Fruit fly (Drosophila melanogaster) whole organism, prepupa: ENCODE data around the gene CG44005.
A peak's percentile ranks its signal among the peaks of the same experiment; 100 is the strongest.

Experiments used
- Blimp-1 ChIP-seq: fragments of 200-800 bp; sonication (Bioruptor generic); optimal IDR thresholded peaks from 3 replicates; lab custom pipeline; 2017; ENCODE audit warnings: missing biosample characterization, missing genetic modification characterization, mild to moderate bottlenecking, moderate library complexity, missing genetic modification reagents
- CG10631 ChIP-seq: fragments of 200-800 bp; sonication (Bioruptor generic); optimal IDR thresholded peaks from 2 replicates; lab custom pipeline; 2016; ENCODE audit warnings: missing biosample characterization, missing genetic modification characterization
- CG11294 ChIP-seq: fragments of 200-800 bp; sonication (Bioruptor generic); IDR thresholded peaks from 2 replicates; pipeline ENCODE4 v1.3.6; 2022; ENCODE audit warnings: missing biosample characterization, missing genetic modification characterization
- CG11762 ChIP-seq: fragments of 200-800 bp; sonication (Bioruptor generic); optimal IDR thresholded peaks from 3 replicates; lab custom pipeline; 2016; ENCODE audit warnings: missing biosample characterization, missing genetic modification characterization; ENCODE audit not compliant: insufficient read depth
- CG1621 ChIP-seq: fragments of 200-800 bp; sonication (Bioruptor generic); optimal IDR thresholded peaks from 3 replicates; lab custom pipeline; 2018; ENCODE audit warnings: missing biosample characterization, mild to moderate bottlenecking, missing genetic modification characterization
- CG16779 ChIP-seq: fragments of 200-800 bp; sonication (Bioruptor generic); optimal IDR thresholded peaks from 3 replicates; lab custom pipeline; 2017; ENCODE audit warnings: missing biosample characterization, mild to moderate bottlenecking, missing genetic modification characterization
- CG3032 ChIP-seq: fragments of 200-800 bp; optimal IDR thresholded peaks from 2 replicates; lab custom pipeline; 2019; ENCODE audit warnings: missing biosample characterization, mild to moderate bottlenecking, missing genetic modification characterization, moderate library complexity
- CG31627 ChIP-seq: fragments of 200-800 bp; sonication (Bioruptor generic); optimal IDR thresholded peaks from 3 replicates; lab custom pipeline; 2016; ENCODE audit warnings: missing biosample characterization, missing genetic modification characterization
- CG32006 ChIP-seq: fragments of 200-800 bp; sonication (Bioruptor generic); optimal IDR thresholded peaks from 3 replicates; lab custom pipeline; 2017; ENCODE audit warnings: missing biosample characterization, mild to moderate bottlenecking, missing genetic modification characterization
- CG4318 ChIP-seq: fragments of 200-800 bp; sonication (Bioruptor generic); optimal IDR thresholded peaks from 3 replicates; lab custom pipeline; 2017; ENCODE audit warnings: missing biosample characterization, mild to moderate bottlenecking, missing genetic modification characterization
- CG6163 ChIP-seq: fragments of 200-800 bp; sonication (Bioruptor generic); IDR thresholded peaks from 3 replicates; pipeline ENCODE4 v1.3.6; 2022; ENCODE audit warnings: missing biosample characterization, missing genetic modification characterization
- CG6276 ChIP-seq: fragments of 200-800 bp; sonication (Bioruptor generic); optimal IDR thresholded peaks from 2 replicates; lab custom pipeline; 2017; ENCODE audit warnings: missing biosample characterization, mild to moderate bottlenecking, missing genetic modification characterization
- CG6792 ChIP-seq: fragments of 200-800 bp; sonication (Bioruptor generic); optimal IDR thresholded peaks from 3 replicates; lab custom pipeline; 2016; ENCODE audit warnings: missing biosample characterization, missing genetic modification characterization
- CG6808 ChIP-seq: fragments of 200-800 bp; sonication (Bioruptor generic); optimal IDR thresholded peaks from 3 replicates; lab custom pipeline; 2017; ENCODE audit warnings: missing biosample characterization, missing genetic modification characterization, mild to moderate bottlenecking, moderate library complexity, missing genetic modification reagents
- CG6854 ChIP-seq: fragments of 200-800 bp; sonication (Bioruptor generic); optimal IDR thresholded peaks from 2 replicates; lab custom pipeline; 2017; ENCODE audit warnings: missing biosample characterization, mild to moderate bottlenecking, missing genetic modification characterization
- CG7368 ChIP-seq: fragments of 200-800 bp; sonication (Bioruptor generic); optimal IDR thresholded peaks from 3 replicates; lab custom pipeline; 2016; ENCODE audit warnings: missing biosample characterization, missing genetic modification characterization
- Eip75B ChIP-seq: fragments of 200-800 bp; sonication (Bioruptor generic); optimal IDR thresholded peaks from 3 replicates; lab custom pipeline; 2016; ENCODE audit warnings: missing biosample characterization, missing genetic modification characterization
- Eip78C ChIP-seq: fragments of 200-800 bp; sonication (Bioruptor generic); peaks from one replicate; lab custom pipeline; 2016; ENCODE audit warnings: missing biosample characterization, missing genetic modification characterization
- Eip93F ChIP-seq: fragments of 200-800 bp; sonication (Bioruptor generic); optimal IDR thresholded peaks from 2 replicates; lab custom pipeline; 2016; ENCODE audit warnings: missing biosample characterization, mild to moderate bottlenecking, missing genetic modification characterization
- Ets21C ChIP-seq: fragments of 200-800 bp; sonication (Bioruptor generic); optimal IDR thresholded peaks from 3 replicates; lab custom pipeline; 2016; ENCODE audit warnings: missing biosample characterization, missing genetic modification characterization
- Ets96B ChIP-seq: fragments of 200-800 bp; optimal IDR thresholded peaks from 2 replicates; lab custom pipeline; 2019; ENCODE audit warnings: missing biosample characterization, mild to moderate bottlenecking, missing genetic modification characterization, moderate library complexity
- Gug ChIP-seq: fragments of 200-800 bp; sonication (Bioruptor generic); IDR thresholded peaks from 2 replicates; pipeline ENCODE4 v1.3.6; 2022; ENCODE audit warnings: missing biosample characterization, missing genetic modification characterization
- Hr38 ChIP-seq: sonication (Bioruptor generic); optimal IDR thresholded peaks from 2 replicates; lab custom pipeline; 2016; ENCODE audit warnings: missing biosample characterization, missing genetic modification characterization
- Hr39 ChIP-seq: fragments of 200-800 bp; sonication (Bioruptor generic); optimal IDR thresholded peaks from 2 replicates; lab custom pipeline; 2016; ENCODE audit warnings: missing biosample characterization, missing genetic modification characterization
- Hr4 ChIP-seq: fragments of 200-800 bp; sonication (Bioruptor generic); optimal IDR thresholded peaks from 3 replicates; lab custom pipeline; 2016; ENCODE audit warnings: missing biosample characterization, missing genetic modification characterization
- OdsH ChIP-seq: fragments of 200-800 bp; sonication (Bioruptor generic); optimal IDR thresholded peaks from 3 replicates; lab custom pipeline; 2016; ENCODE audit warnings: missing biosample characterization, missing genetic modification characterization
- Smox ChIP-seq: fragments of 200-800 bp; sonication (Bioruptor generic); optimal IDR thresholded peaks from 3 replicates; lab custom pipeline; 2016; ENCODE audit warnings: missing biosample characterization, missing genetic modification characterization
- Sox14 ChIP-seq: fragments of 200-800 bp; sonication (Bioruptor generic); optimal IDR thresholded peaks from 3 replicates; lab custom pipeline; 2016; ENCODE audit warnings: missing biosample characterization, missing genetic modification characterization
- acj6 ChIP-seq: fragments of 200-800 bp; sonication (Bioruptor generic); optimal IDR thresholded peaks from 3 replicates; lab custom pipeline; 2016; ENCODE audit warnings: missing biosample characterization, missing genetic modification characterization
- dsx ChIP-seq: fragments of 200-800 bp; optimal IDR thresholded peaks from 3 replicates; lab custom pipeline; 2019; ENCODE audit warnings: missing biosample characterization, mild to moderate bottlenecking, missing genetic modification characterization, moderate library complexity; ENCODE audit not compliant: poor library complexity, severe bottlenecking
- esn ChIP-seq: fragments of 200-800 bp; sonication (Bioruptor generic); optimal IDR thresholded peaks from 2 replicates; lab custom pipeline; 2016; ENCODE audit warnings: missing biosample characterization, mild to moderate bottlenecking, missing genetic modification characterization, moderate library complexity
- fd59A ChIP-seq: fragments of 200-800 bp; sonication (Bioruptor generic); optimal IDR thresholded peaks from 2 replicates; lab custom pipeline; 2017; ENCODE audit warnings: missing biosample characterization, mild to moderate bottlenecking, missing genetic modification characterization, missing genetic modification reagents
- fkh ChIP-seq: fragments of 200-800 bp; sonication (Bioruptor generic); optimal IDR thresholded peaks from 3 replicates; lab custom pipeline; 2017; ENCODE audit warnings: missing biosample characterization, mild to moderate bottlenecking, missing genetic modification characterization, moderate library complexity
- lz ChIP-seq: fragments of 200-800 bp; sonication (Bioruptor generic); optimal IDR thresholded peaks from 3 replicates; lab custom pipeline; 2016; ENCODE audit warnings: missing biosample characterization, missing genetic modification characterization
- pdm3 ChIP-seq: fragments of 200-800 bp; sonication (Bioruptor generic); optimal IDR thresholded peaks from 3 replicates; lab custom pipeline; 2016; ENCODE audit warnings: missing biosample characterization, missing genetic modification characterization
- salr ChIP-seq, 2 experiments: fragments of 200-800 bp; sonication (Bioruptor generic); optimal IDR thresholded peaks; 3 replicates each; lab custom pipeline; 2016 to 2018; ENCODE audit warnings: missing biosample characterization in 2 of 2, missing genetic modification characterization in 2 of 2, mild to moderate bottlenecking in 1 of 2
- ss ChIP-seq, 2 experiments: fragments of 200-800 bp; sonication (Bioruptor generic); optimal IDR thresholded peaks; 2 replicates in 1 of 2; 3 replicates in 1 of 2; lab custom pipeline; 2017 to 2018; ENCODE audit warnings: mild to moderate bottlenecking in 2 of 2, missing biosample characterization in 2 of 2, missing genetic modification characterization in 2 of 2, moderate library complexity in 1 of 2
- topi ChIP-seq: fragments of 200-800 bp; sonication (Bioruptor generic); optimal IDR thresholded peaks from 3 replicates; lab custom pipeline; 2016; ENCODE audit warnings: missing biosample characterization, missing genetic modification characterization

The CG44005 gene

dm6 chr3L:18114038-18114926 is 42.4 kb upstream of the CG44005 start (continued):
- TF ChIP-seq Eip78C = peak; percentile 79
- no peak for TF ChIP-seq CG6276 (GFP tag; lab: Kevin White, UChicago)
- TF ChIP-seq CG10631 (GFP tag; lab: Kevin White, UChicago) = peak; percentile 55
- TF ChIP-seq CG4318 (GFP tag; lab: Kevin White, UChicago) = no peak
- TF ChIP-seq acj6 (GFP tag; lab: Kevin White, UChicago) = peak; percentile 57
- TF ChIP-seq CG11294 = no peak
- no peak for TF ChIP-seq CG11762
- TF ChIP-seq fd59A = no peak
- peak in 1 of 2 experiments; percentile 4 for TF ChIP-seq salr (GFP tag; optimal IDR thresholded peaks at IDR 0.05; lab: Kevin White, UChicago)
- TF ChIP-seq pdm3 (GFP tag; lab: Kevin White, UChicago) = peak; percentile 27
- TF ChIP-seq CG6163 (GFP tag; lab: Robert Waterston, UW) = peak; percentile 62; the same call in 1 of the 3 replicates
- peak; percentile 43 for TF ChIP-seq topi

- TF ChIP-seq CG4318 (GFP tag; lab: Kevin White, UChicago) (no peak), fkh (GFP tag; lab: Kevin White, UChicago) (peak; percentile 40)
Observed at dm6 chr3L:18112669-18113068, 40.7 kb upstream of the CG44005 start, which contains the start of the genes CG32195 and CG7341. Gene CG32195, plus strand, starts transcription at chr3L:18112959. Gene CG7341, plus strand, starts transcription at chr3L:18112959.

- TF ChIP-seq CG7368 (GFP tag; lab: Kevin White, UChicago) (no peak), CG10631 (GFP tag; lab: Kevin White, UChicago) (peak; percentile 20), esn (GFP tag; lab: Kevin White, UChicago) (peak; percentile 44), pdm3 (GFP tag; lab: Kevin White, UChicago) (no peak), Ets96B (peak; percentile 1), CG32006 (no peak), CG6854 (GFP tag; lab: Kevin White, UChicago) (no peak), topi (no peak), Hr4 (GFP tag; lab: Kevin White, UChicago) (peak; percentile 3), CG3032 (tag; lab: Kevin White, UChicago) (peak; percentile 41), dsx (peak; percentile 3), Hr39 (GFP tag; lab: Kevin White, UChicago) (peak; percentile 11), CG31627 (peak; percentile 6), Gug (GFP tag; lab: Robert Waterston, UW) (no peak), CG4318 (GFP tag; lab: Kevin White, UChicago) (no peak), lz (GFP tag; lab: Kevin White, UChicago) (peak; percentile 49), fd59A (no peak), Sox14 (GFP tag; lab: Kevin White, UChicago) (peak; percentile 64), CG6163 (GFP tag; lab: Robert Waterston, UW) (no peak), Eip78C (peak; percentile 56), CG1621 (tag; lab: Kevin White, UChicago) (no peak), Eip75B (peak; percentile 15)
Observed at dm6 chr3L:18109459-18109863, 37.5 kb upstream of the CG44005 start, which contains the start of the genes Polr3D and mus304. Gene Polr3D, minus strand, starts transcription at chr3L:18109574. Gene mus304, plus strand, starts transcription at chr3L:18109814.

- TF ChIP-seq pdm3 (GFP tag; lab: Kevin White, UChicago) = peak; percentile 66
- peak; percentile 50 for TF ChIP-seq Eip75B
- no peak for TF ChIP-seq CG16779 (tag; lab: Kevin White, UChicago)
- TF ChIP-seq CG10631 (GFP tag; lab: Kevin White, UChicago) = peak; percentile 75
- peak; percentile 41; the same call in 1 of the 2 replicates for TF ChIP-seq CG11294
- peak; percentile 49 for TF ChIP-seq CG6792
- peak; percentile 74 for TF ChIP-seq acj6 (GFP tag; lab: Kevin White, UChicago)
- TF ChIP-seq Smox (GFP tag; lab: Kevin White, UChicago) = peak; percentile 59
- TF ChIP-seq CG6854 (GFP tag; lab: Kevin White, UChicago) = peak; percentile 3
- peak; percentile 75 for TF ChIP-seq CG32006
- TF ChIP-seq Hr39 (GFP tag; lab: Kevin White, UChicago) = peak; percentile 55
- peak; percentile 78 for TF ChIP-seq OdsH
- TF ChIP-seq Hr38 (GFP tag; lab: Kevin White, UChicago) = no peak
- TF ChIP-seq CG31627 = peak; percentile 62
- TF ChIP-seq Blimp-1 = peak; percentile 40
- TF ChIP-seq Sox14 (GFP tag; lab: Kevin White, UChicago) = peak; percentile 34
- TF ChIP-seq ss (GFP tag; optimal IDR thresholded peaks at IDR 0.05; lab: Kevin White, UChicago) = peak in 1 of 2 experiments; percentile 37
- peak; percentile 40 for TF ChIP-seq Eip93F (GFP tag; lab: Kevin White, UChicago)
- peak; percentile 49; the same call in 1 of the 2 replicates for TF ChIP-seq Gug (GFP tag; lab: Robert Waterston, UW)
- TF ChIP-seq Hr4 (GFP tag; lab: Kevin White, UChicago) = peak; percentile 65
- TF ChIP-seq Ets21C (GFP tag; lab: Kevin White, UChicago) = peak; percentile 25
- TF ChIP-seq CG6808 (GFP tag; lab: Kevin White, UChicago) = peak; percentile 67
Observed at dm6 chr3L:18106021-18106944, 34.4 kb upstream of the CG44005 start, which contains the start of the genes CG13698 and mRpS26. Gene CG13698, minus strand, starts transcription at chr3L:18106149. Gene mRpS26, plus strand, starts transcription at chr3L:18106579.
